Worm (Caenorhabditis elegans): ENCODE results near the gene uaf-1.

ce11 chrIII:1122239-1122638 lies 45.9 kb upstream of the uaf-1 start:
- TF ChIP-seq nhr-11 (tag; optimal IDR thresholded peaks at IDR 0.05) = no peak
- TF ChIP-seq lin-15B (tag; optimal IDR thresholded peaks at IDR 0.05) = no peak
- peak; percentile 14 for TF ChIP-seq rnt-1 (tag; optimal IDR thresholded peaks at IDR 0.05)
